Worm (Caenorhabditis elegans) whole organism, late embryonic: ENCODE results near the gene Y102E9.6.

Experiments used
- C38D4.7 ChIP-seq: fragments of 200-800 bp; sonication (Bioruptor generic); optimal IDR thresholded peaks from 2 replicates; lab custom pipeline; 2018; ENCODE audit warnings: mild to moderate bottlenecking, missing genetic modification characterization, moderate library complexity, missing compliant biosample characterization
- T23F11.4 ChIP-seq: fragments of 200-800 bp; sonication (Bioruptor generic); optimal IDR thresholded peaks from 2 replicates; lab custom pipeline; 2018; ENCODE audit warnings: mild to moderate bottlenecking, missing genetic modification characterization, missing compliant biosample characterization
- ceh-14 ChIP-seq: sonication (generic microtip); optimal IDR thresholded peaks from 2 replicates; lab custom pipeline; 2016; ENCODE audit warnings: missing genotype, missing genetic modification characterization, missing compliant biosample characterization
- ceh-18 ChIP-seq: sonication (generic microtip); optimal IDR thresholded peaks from 2 replicates; lab custom pipeline; 2016; ENCODE audit warnings: missing genetic modification characterization, missing compliant biosample characterization
- ceh-24 ChIP-seq: sonication (generic microtip); optimal IDR thresholded peaks from 2 replicates; lab custom pipeline; 2016; ENCODE audit warnings: mild to moderate bottlenecking, missing genetic modification characterization, missing compliant biosample characterization
- ceh-45 ChIP-seq: fragments of 200-800 bp; sonication (Bioruptor generic); IDR thresholded peaks from 2 replicates; pipeline ENCODE4 v1.3.6; 2022; ENCODE audit warnings: missing genetic modification reagents, missing genetic modification characterization, missing compliant biosample characterization
- ceh-48 ChIP-seq: sonication (generic microtip); optimal IDR thresholded peaks from 2 replicates; lab custom pipeline; 2016; ENCODE audit warnings: missing genetic modification characterization, inconsistent platforms, missing compliant biosample characterization
- ceh-6 ChIP-seq: fragments of 200-800 bp; sonication (Bioruptor generic); optimal IDR thresholded peaks from 2 replicates; lab custom pipeline; 2018; ENCODE audit warnings: mild to moderate bottlenecking, missing genetic modification characterization, missing compliant biosample characterization
- ceh-9 ChIP-seq: sonication (generic microtip); optimal IDR thresholded peaks from 2 replicates; lab custom pipeline; 2016; ENCODE audit warnings: mild to moderate bottlenecking, missing genetic modification characterization, inconsistent platforms, missing compliant biosample characterization
- che-1 ChIP-seq: sonication (generic microtip); optimal IDR thresholded peaks from 2 replicates; lab custom pipeline; 2016; ENCODE audit warnings: mild to moderate bottlenecking, missing genetic modification characterization, missing compliant biosample characterization
- dmd-4 ChIP-seq: sonication (generic microtip); optimal IDR thresholded peaks from 2 replicates; lab custom pipeline; 2016; ENCODE audit warnings: borderline replicate concordance, missing genetic modification characterization, missing compliant biosample characterization
- elt-2 ChIP-seq: sonication (generic microtip); optimal IDR thresholded peaks from 2 replicates; lab custom pipeline; 2016; ENCODE audit warnings: missing genetic modification reagents, missing genetic modification characterization, missing compliant biosample characterization
- fax-1 ChIP-seq: sonication (generic microtip); optimal IDR thresholded peaks from 2 replicates; lab custom pipeline; 2016; ENCODE audit warnings: missing genotype, missing genetic modification characterization, missing compliant biosample characterization
- fkh-10 ChIP-seq: fragments of 150-350 bp; optimal IDR thresholded peaks from 2 replicates; lab custom pipeline; 2014; ENCODE audit warnings: missing biosample characterization, missing genetic modification reagents, missing genetic modification characterization
- fkh-6 ChIP-seq: sonication (generic microtip); optimal IDR thresholded peaks from 2 replicates; lab custom pipeline; 2016; ENCODE audit warnings: missing genetic modification characterization, missing compliant biosample characterization
- hlh-15 ChIP-seq: sonication (generic microtip); optimal IDR thresholded peaks from 2 replicates; lab custom pipeline; 2016; ENCODE audit warnings: missing genetic modification characterization, missing compliant biosample characterization
- hlh-6 ChIP-seq: sonication (generic microtip); optimal IDR thresholded peaks from 2 replicates; lab custom pipeline; 2016; ENCODE audit warnings: missing genotype, missing genetic modification characterization, missing compliant biosample characterization
- lin-11 ChIP-seq: fragments of 200-800 bp; sonication (Bioruptor generic); optimal IDR thresholded peaks from 2 replicates; lab custom pipeline; 2018; ENCODE audit warnings: mild to moderate bottlenecking, missing genetic modification characterization, missing compliant biosample characterization
- mec-3 ChIP-seq: sonication (generic microtip); optimal IDR thresholded peaks from 2 replicates; lab custom pipeline; 2016; ENCODE audit warnings: borderline replicate concordance, missing genetic modification characterization, missing compliant biosample characterization
- nfya-1 ChIP-seq: sonication (generic microtip); optimal IDR thresholded peaks from 2 replicates; lab custom pipeline; 2017; ENCODE audit warnings: missing genetic modification characterization, mild to moderate bottlenecking, missing compliant biosample characterization, antibody characterized with exemption, moderate library complexity
- nhr-11 ChIP-seq: fragments of 150-350 bp; optimal IDR thresholded peaks from 2 replicates; lab custom pipeline; 2014; ENCODE audit warnings: missing biosample characterization, missing genetic modification characterization
- pat-9 ChIP-seq: fragments of 200-800 bp; sonication (Bioruptor generic); optimal IDR thresholded peaks from 2 replicates; lab custom pipeline; 2018; ENCODE audit warnings: mild to moderate bottlenecking, missing genetic modification characterization, moderate library complexity, missing compliant biosample characterization
- pha-2 ChIP-seq: sonication (generic microtip); optimal IDR thresholded peaks from 2 replicates; lab custom pipeline; 2017; ENCODE audit warnings: mild to moderate bottlenecking, missing genetic modification characterization, missing compliant biosample characterization
- pqm-1 ChIP-seq: sonication (generic microtip); optimal IDR thresholded peaks from 2 replicates; lab custom pipeline; 2016; ENCODE audit warnings: missing genetic modification characterization, missing compliant biosample characterization
- pros-1 ChIP-seq: fragments of 150-350 bp; optimal IDR thresholded peaks from 2 replicates; lab custom pipeline; 2014; ENCODE audit warnings: missing biosample characterization, missing genetic modification reagents, missing genetic modification characterization
- rnt-1 ChIP-seq: sonication (generic microtip); optimal IDR thresholded peaks from 2 replicates; lab custom pipeline; 2016; ENCODE audit warnings: missing genetic modification characterization, missing compliant biosample characterization
- sdc-2 ChIP-seq: sonication (generic microtip); optimal IDR thresholded peaks from 2 replicates; lab custom pipeline; 2016; ENCODE audit warnings: missing genotype, missing genetic modification characterization, missing compliant biosample characterization
- sox-2 ChIP-seq: fragments of 200-800 bp; sonication (Bioruptor generic); IDR thresholded peaks from 2 replicates; pipeline ENCODE4 v1.3.6; 2022; ENCODE audit warnings: missing genetic modification reagents, missing genetic modification characterization, missing compliant biosample characterization
- tbx-7 ChIP-seq: sonication (generic microtip); optimal IDR thresholded peaks from 2 replicates; lab custom pipeline; 2016; ENCODE audit warnings: missing genotype, missing genetic modification characterization, missing compliant biosample characterization
- ttx-3 ChIP-seq: sonication (generic microtip); optimal IDR thresholded peaks from 2 replicates; lab custom pipeline; 2016; ENCODE audit warnings: missing genetic modification reagents, missing genetic modification characterization, missing compliant biosample characterization
- unc-42 ChIP-seq: sonication (generic microtip); optimal IDR thresholded peaks from 2 replicates; lab custom pipeline; 2016; ENCODE audit warnings: missing genotype, missing genetic modification characterization, missing compliant biosample characterization
- unc-55 ChIP-seq: sonication (generic microtip); optimal IDR thresholded peaks from 2 replicates; lab custom pipeline; 2017; ENCODE audit warnings: missing biosample characterization, missing genetic modification reagents, missing genetic modification characterization
- zip-5 ChIP-seq: sonication (generic microtip); optimal IDR thresholded peaks from 2 replicates; lab custom pipeline; 2016; ENCODE audit warnings: missing genetic modification characterization, missing compliant biosample characterization
- ztf-16 ChIP-seq: sonication (generic microtip); optimal IDR thresholded peaks from 2 replicates; lab custom pipeline; 2017; ENCODE audit warnings: missing genetic modification characterization, missing compliant biosample characterization

The Y102E9.6 gene

ce11 chrIII:6723089-6723488 lies 13.4 kb downstream of the Y102E9.6 start, which contains the start of gene F37A4.1:
Gene F37A4.1, plus strand, starts transcription at chrIII:6723389.
- TF ChIP-seq rnt-1 (tag; lab: Kevin White, UChicago) (no peak), pros-1 (tag; lab: Kevin White, UChicago) (no peak), unc-55 (GFP tag; lab: Kevin White, UChicago) (no peak), dmd-4 (no peak), ceh-18 (tag; lab: Kevin White, UChicago) (no peak), ceh-6 (GFP tag; lab: Kevin White, UChicago) (no peak), C38D4.7 (no peak), sox-2 (GFP tag; lab: Robert Waterston, UW) (no peak), ceh-45 (GFP tag; lab: Robert Waterston, UW) (no peak), fkh-6 (no peak), pha-2 (tag; lab: Kevin White, UChicago) (no peak), pqm-1 (no peak), fax-1 (tag; lab: Kevin White, UChicago) (no peak), nhr-11 (tag; lab: Kevin White, UChicago) (no peak), lin-11 (tag; lab: Kevin White, UChicago) (no peak), mec-3 (tag; lab: Kevin White, UChicago) (no peak), fkh-10 (no peak)

DNA sequence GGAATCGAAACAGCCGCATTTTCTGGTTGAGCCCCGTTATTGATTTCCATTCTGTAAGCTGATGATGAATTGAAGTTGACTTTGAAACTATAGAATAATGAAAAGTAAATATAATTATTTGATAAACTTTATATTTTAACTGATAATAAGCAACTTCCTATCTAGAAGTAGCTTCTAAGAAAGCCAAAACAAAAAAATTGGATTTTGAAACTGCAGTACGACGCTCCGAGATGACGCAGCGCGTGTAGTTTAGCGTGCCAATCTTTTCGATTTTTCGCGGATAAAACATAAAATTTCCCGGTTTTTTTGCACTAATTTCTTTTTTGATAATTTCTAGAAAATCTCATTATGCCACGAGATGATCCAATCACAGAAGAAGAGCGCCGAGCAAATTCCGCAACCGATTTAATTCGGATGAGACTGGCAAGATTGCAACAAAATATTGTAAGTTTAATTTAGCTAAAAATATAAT lies 14.2 kb downstream of the Y102E9.6 start, which contains the start of the genes bath-41 and F37A4.2:
Gene bath-41 (minus strand): TSS at position 51 of the 472 bp plus-strand sequence.
Gene F37A4.2 (plus strand): TSS at position 247 of the 472 bp plus-strand sequence.
- TF ChIP-seq nfya-1 (peak; percentile 21), ttx-3 (tag; lab: Kevin White, UChicago) (no peak)

ce11 chrIII:6718270-6718669 lies 18.2 kb downstream of the Y102E9.6 start, which contains the start of gene F37A4.3:
Gene F37A4.3, plus strand, starts transcription at chrIII:6718570.
- no peak for TF ChIP-seq ceh-48 (tag; lab: Kevin White, UChicago)
- TF ChIP-seq dmd-4: no peak
- no peak for TF ChIP-seq nfya-1
- TF ChIP-seq che-1: no peak
- no peak for TF ChIP-seq T23F11.4 (GFP tag; lab: Kevin White, UChicago)

- TF ChIP-seq tbx-7 (no peak), elt-2 (tag; lab: Kevin White, UChicago) (no peak), rnt-1 (tag; lab: Kevin White, UChicago) (no peak), pros-1 (tag; lab: Kevin White, UChicago) (no peak), ceh-14 (no peak), pat-9 (tag; lab: Kevin White, UChicago) (no peak), sdc-2 (no peak), unc-42 (tag; lab: Kevin White, UChicago) (no peak)
- TF ChIP-seq, all 69 proteins: peak for 0
Measured at ce11 chrIII:6713266-6713665, 23.2 kb downstream of the Y102E9.6 start, which contains the start of gene F37A4.4. Gene F37A4.4, plus strand, starts transcription at chrIII:6713566.

ce11 chrIII:6711590-6711989 lies 24.9 kb downstream of the Y102E9.6 start, which contains the start of gene F37A4.5:
Gene F37A4.5, plus strand, starts transcription at chrIII:6711890.
- TF ChIP-seq ceh-45 (GFP tag; lab: Robert Waterston, UW) (no peak), hlh-6 (tag; lab: Kevin White, UChicago) (no peak), zip-5 (tag; lab: Kevin White, UChicago) (no peak), sox-2 (GFP tag; lab: Robert Waterston, UW) (no peak), ceh-18 (tag; lab: Kevin White, UChicago) (no peak), ceh-48 (tag; lab: Kevin White, UChicago) (no peak), ceh-9 (tag; lab: Kevin White, UChicago) (no peak), unc-55 (GFP tag; lab: Kevin White, UChicago) (no peak), pqm-1 (no peak), ceh-24 (tag; lab: Kevin White, UChicago) (no peak), nfya-1 (no peak), hlh-15 (tag; lab: Kevin White, UChicago) (no peak), ztf-16 (tag; lab: Kevin White, UChicago) (no peak), dmd-4 (no peak), che-1 (no peak)
